Worm (Caenorhabditis elegans) whole organism, young adult: ENCODE data around the gene epn-1.

Source experiments
- B0035.1 ChIP-seq: sonication (generic microtip); optimal IDR thresholded peaks from 2 replicates; lab custom pipeline; 2016; ENCODE audit warnings: missing genetic modification characterization, mild to moderate bottlenecking, missing compliant biosample characterization, missing genotype, missing genetic modification reagents
- C17E4.6 ChIP-seq: fragments of 200-800 bp; sonication (Bioruptor generic); IDR thresholded peaks from 2 replicates; pipeline ENCODE4 v1.3.6; 2022; ENCODE audit warnings: missing genetic modification reagents, missing genetic modification characterization, missing compliant biosample characterization
- D2030.7 ChIP-seq: fragments of 200-800 bp; sonication (Bioruptor generic); IDR thresholded peaks from 2 replicates; pipeline ENCODE4 v1.3.6; 2022; ENCODE audit warnings: missing genetic modification reagents, missing genetic modification characterization, missing compliant biosample characterization
- F22D6.2 ChIP-seq: sonication (generic microtip); optimal IDR thresholded peaks from 2 replicates; lab custom pipeline; 2016; ENCODE audit warnings: mild to moderate bottlenecking, missing genetic modification characterization, missing compliant biosample characterization
- F33H1.4 ChIP-seq: fragments of 200-800 bp; sonication (Bioruptor generic); IDR thresholded peaks from 2 replicates; pipeline ENCODE4 v1.3.6; 2022; ENCODE audit warnings: missing genetic modification reagents, missing genetic modification characterization, missing compliant biosample characterization
- F37B4.10 ChIP-seq: fragments of 200-800 bp; sonication (Bioruptor generic); IDR thresholded peaks from 2 replicates; pipeline ENCODE4 v1.3.6; 2022; ENCODE audit warnings: missing genetic modification characterization, missing compliant biosample characterization
- F57A8.1 ChIP-seq: fragments of 200-800 bp; sonication (Bioruptor generic); optimal IDR thresholded peaks from 2 replicates; lab custom pipeline; 2018; ENCODE audit warnings: mild to moderate bottlenecking, missing genetic modification characterization, moderate library complexity, missing compliant biosample characterization
- F57C9.4 ChIP-seq: sonication (generic microtip); optimal IDR thresholded peaks from 2 replicates; lab custom pipeline; 2017; ENCODE audit warnings: mild to moderate bottlenecking, missing genetic modification characterization, missing compliant biosample characterization
- K12H6.12 ChIP-seq: fragments of 200-800 bp; sonication (Bioruptor generic); optimal IDR thresholded peaks from 2 replicates; lab custom pipeline; 2018; ENCODE audit warnings: mild to moderate bottlenecking, missing genetic modification characterization, missing compliant biosample characterization
- Y53G8AR.9 ChIP-seq: fragments of 200-800 bp; sonication (Bioruptor generic); conservative IDR thresholded peaks from 2 replicates; pipeline ENCODE4 v1.3.6; 2022; ENCODE audit warnings: missing genetic modification reagents, missing genetic modification characterization, missing compliant biosample characterization
- athp-1 ChIP-seq: sonication (generic microtip); optimal IDR thresholded peaks from 2 replicates; lab custom pipeline; 2017; ENCODE audit warnings: mild to moderate bottlenecking, missing genetic modification characterization, missing compliant biosample characterization
- attf-3 ChIP-seq: fragments of 200-800 bp; sonication (Bioruptor generic); conservative IDR thresholded peaks from 2 replicates; pipeline ENCODE4 v1.3.6; 2022; ENCODE audit warnings: missing genetic modification reagents, missing genetic modification characterization, missing compliant biosample characterization
- attf-5 ChIP-seq: fragments of 200-800 bp; sonication (Bioruptor generic); optimal IDR thresholded peaks from 2 replicates; lab custom pipeline; 2018; ENCODE audit warnings: mild to moderate bottlenecking, missing genetic modification characterization, missing compliant biosample characterization
- attf-6 ChIP-seq: fragments of 200-800 bp; sonication (Bioruptor generic); IDR thresholded peaks from 2 replicates; pipeline ENCODE4 v1.3.6; 2022; ENCODE audit warnings: missing genetic modification reagents, missing genetic modification characterization, missing compliant biosample characterization
- bed-1 ChIP-seq: fragments of 200-800 bp; sonication (Bioruptor generic); IDR thresholded peaks from 2 replicates; pipeline ENCODE4 v1.3.6; 2022; ENCODE audit warnings: missing genetic modification reagents, missing genetic modification characterization, missing compliant biosample characterization
- bed-2 ChIP-seq: fragments of 200-800 bp; sonication (Bioruptor generic); IDR thresholded peaks from 2 replicates; pipeline ENCODE4 v1.3.6; 2022; ENCODE audit warnings: missing genetic modification reagents, missing genetic modification characterization, missing compliant biosample characterization
- ccch-3 ChIP-seq: fragments of 200-800 bp; sonication (Bioruptor generic); optimal IDR thresholded peaks from 2 replicates; lab custom pipeline; 2018; ENCODE audit warnings: mild to moderate bottlenecking, missing genetic modification characterization, missing compliant biosample characterization
- cebp-1 ChIP-seq, 2 experiments: fragments of 200-800 bp in 1 of 2; sonication (Bioruptor generic) in 1 of 2; sonication (generic microtip) in 1 of 2; IDR thresholded peaks in 1 of 2; optimal IDR thresholded peaks in 1 of 2; 2 replicates each; pipeline versions ENCODE4 v1.3.6 to Lab custom; 2017 to 2022; ENCODE audit warnings: missing compliant biosample characterization in 2 of 2, missing genetic modification characterization in 2 of 2, mild to moderate bottlenecking in 1 of 2, missing genetic modification reagents in 1 of 2, moderate library complexity in 1 of 2
- ceh-40 ChIP-seq: fragments of 200-800 bp; sonication (Bioruptor generic); IDR thresholded peaks from 2 replicates; pipeline ENCODE4 v1.3.6; 2022; ENCODE audit warnings: missing genetic modification characterization, missing compliant biosample characterization
- ceh-58 ChIP-seq: fragments of 200-800 bp; sonication (Bioruptor generic); IDR thresholded peaks from 2 replicates; pipeline ENCODE4 v1.3.6; 2022; ENCODE audit warnings: missing genetic modification characterization, missing compliant biosample characterization
- ceh-79 ChIP-seq: sonication (generic microtip); optimal IDR thresholded peaks from 2 replicates; lab custom pipeline; 2017; ENCODE audit warnings: mild to moderate bottlenecking, missing genetic modification characterization, missing compliant biosample characterization
- dox-1 ChIP-seq: fragments of 200-800 bp; sonication (Bioruptor generic); IDR thresholded peaks from 2 replicates; pipeline ENCODE4 v1.3.6; 2022; ENCODE audit warnings: missing genetic modification reagents, missing genetic modification characterization, missing compliant biosample characterization
- dpl-1 ChIP-seq: fragments of 150-350 bp; optimal IDR thresholded peaks from 2 replicates; lab custom pipeline; 2014; ENCODE audit warnings: missing biosample characterization, missing genetic modification reagents, missing genetic modification characterization
- egrh-3 ChIP-seq: fragments of 200-800 bp; sonication (Bioruptor generic); IDR thresholded peaks from 2 replicates; pipeline ENCODE4 v1.3.6; 2022; ENCODE audit warnings: missing genetic modification reagents, missing genetic modification characterization, missing compliant biosample characterization
- ekl-4 ChIP-seq: fragments of 200-800 bp; sonication (Bioruptor generic); IDR thresholded peaks from 2 replicates; pipeline ENCODE4 v1.3.6; 2022; ENCODE audit warnings: missing genetic modification reagents, missing genetic modification characterization, missing compliant biosample characterization
- fkh-3 ChIP-seq: sonication (generic microtip); optimal IDR thresholded peaks from 2 replicates; lab custom pipeline; 2016; ENCODE audit warnings: mild to moderate bottlenecking, missing genetic modification characterization, missing compliant biosample characterization
- him-1 ChIP-seq: sonication (generic microtip); optimal IDR thresholded peaks from 2 replicates; lab custom pipeline; 2016; ENCODE audit warnings: missing genotype, missing genetic modification reagents, missing genetic modification characterization, missing compliant biosample characterization
- hlh-12 ChIP-seq: sonication (generic microtip); optimal IDR thresholded peaks from 2 replicates; lab custom pipeline; 2016; ENCODE audit warnings: missing genetic modification characterization, missing compliant biosample characterization
- hlh-26 ChIP-seq: fragments of 200-800 bp; sonication (Bioruptor generic); conservative IDR thresholded peaks from 2 replicates; pipeline ENCODE4 v1.3.6; 2022; ENCODE audit warnings: missing genetic modification reagents, missing genetic modification characterization, missing compliant biosample characterization
- lin-35 ChIP-seq, 3 experiments: fragments of 150-350 bp in 2 of 3; sonication (generic microtip) in 1 of 3; optimal IDR thresholded peaks; 2 replicates each; lab custom pipeline; 2014 to 2018; ENCODE audit warnings: missing biosample characterization in 3 of 3, missing genetic modification characterization in 3 of 3, missing genetic modification reagents in 3 of 3
- lin-54 ChIP-seq: fragments of 200-800 bp; sonication (Bioruptor generic); optimal IDR thresholded peaks from 2 replicates; lab custom pipeline; 2018; ENCODE audit warnings: mild to moderate bottlenecking, missing genetic modification characterization, missing compliant biosample characterization
- lir-1 ChIP-seq: fragments of 200-800 bp; sonication (Bioruptor generic); conservative IDR thresholded peaks from 2 replicates; pipeline ENCODE4 v1.3.6; 2022; ENCODE audit warnings: missing genetic modification reagents, missing genetic modification characterization, missing compliant biosample characterization
- lsy-27 ChIP-seq: sonication (generic microtip); optimal IDR thresholded peaks from 2 replicates; lab custom pipeline; 2017; ENCODE audit warnings: missing genetic modification characterization, mild to moderate bottlenecking, missing compliant biosample characterization, antibody characterized with exemption, missing genotype, borderline replicate concordance; ENCODE audit not compliant: insufficient read depth
- madf-10 ChIP-seq: sonication (generic microtip); optimal IDR thresholded peaks from 2 replicates; lab custom pipeline; 2016; ENCODE audit warnings: mild to moderate bottlenecking, missing genetic modification characterization, missing compliant biosample characterization
- madf-3 ChIP-seq: fragments of 200-800 bp; sonication (Bioruptor generic); IDR thresholded peaks from 2 replicates; pipeline ENCODE4 v1.3.6; 2022; ENCODE audit warnings: missing genetic modification reagents, missing genetic modification characterization, missing compliant biosample characterization
- madf-8 ChIP-seq: fragments of 200-800 bp; sonication (Bioruptor generic); conservative IDR thresholded peaks from 2 replicates; pipeline ENCODE4 v1.3.6; 2022; ENCODE audit warnings: missing genetic modification reagents, missing genetic modification characterization, missing compliant biosample characterization
- nfya-1 ChIP-seq: sonication (generic microtip); optimal IDR thresholded peaks from 2 replicates; lab custom pipeline; 2017; ENCODE audit warnings: antibody characterized with exemption, missing compliant biosample characterization, missing genetic modification characterization, borderline replicate concordance; ENCODE audit not compliant: insufficient read depth
- nfyb-1 ChIP-seq: fragments of 200-800 bp; sonication (Bioruptor generic); IDR thresholded peaks from 2 replicates; pipeline ENCODE4 v1.3.6; 2022; ENCODE audit warnings: missing genetic modification reagents, missing genetic modification characterization, missing compliant biosample characterization
- rec-8 ChIP-seq, 2 experiments: sonication (generic microtip); optimal IDR thresholded peaks; 2 replicates each; lab custom pipeline; 2016; ENCODE audit warnings: mild to moderate bottlenecking in 2 of 2, missing genetic modification characterization in 2 of 2, missing genetic modification reagents in 2 of 2, missing genotype in 2 of 2, missing biosample characterization in 1 of 2, missing compliant biosample characterization in 1 of 2, moderate library complexity in 1 of 2
- sdz-38 ChIP-seq: sonication (generic microtip); optimal IDR thresholded peaks from 2 replicates; lab custom pipeline; 2016; ENCODE audit warnings: missing genotype, missing genetic modification characterization, missing compliant biosample characterization
- sea-2 ChIP-seq: fragments of 200-800 bp; sonication (Bioruptor generic); IDR thresholded peaks from 2 replicates; pipeline ENCODE4 v1.3.6; 2022; ENCODE audit warnings: missing genetic modification characterization, missing compliant biosample characterization
- snpc-1.1 ChIP-seq: sonication (generic microtip); optimal IDR thresholded peaks from 2 replicates; lab custom pipeline; 2017; ENCODE audit warnings: missing genetic modification characterization, mild to moderate bottlenecking, missing compliant biosample characterization, antibody characterized with exemption, moderate library complexity, missing genotype, missing genetic modification reagents; ENCODE audit not compliant: insufficient read depth
- snpc-3.4 ChIP-seq: sonication (generic microtip); optimal IDR thresholded peaks from 2 replicates; lab custom pipeline; 2017; ENCODE audit warnings: missing genetic modification characterization, mild to moderate bottlenecking, missing compliant biosample characterization, antibody characterized with exemption, moderate library complexity, missing genotype, missing genetic modification reagents
- somi-1 ChIP-seq: fragments of 200-800 bp; sonication (Bioruptor generic); optimal IDR thresholded peaks from 2 replicates; lab custom pipeline; 2018; ENCODE audit warnings: mild to moderate bottlenecking, missing genetic modification characterization, missing compliant biosample characterization
- sptf-2 ChIP-seq: fragments of 200-800 bp; sonication (Bioruptor generic); optimal IDR thresholded peaks from 2 replicates; lab custom pipeline; 2018; ENCODE audit warnings: mild to moderate bottlenecking, missing genetic modification characterization, missing compliant biosample characterization
- tbp1 ChIP-seq: fragments of 200-800 bp; sonication (Bioruptor generic); optimal IDR thresholded peaks from 2 replicates; lab custom pipeline; 2018; ENCODE audit warnings: mild to moderate bottlenecking, missing genetic modification characterization, missing compliant biosample characterization
- zim-3 ChIP-seq: sonication (generic microtip); optimal IDR thresholded peaks from 2 replicates; lab custom pipeline; 2017; ENCODE audit warnings: mild to moderate bottlenecking, missing genetic modification characterization, moderate library complexity, missing compliant biosample characterization
- ztf-22 ChIP-seq: fragments of 200-800 bp; sonication (Bioruptor generic); optimal IDR thresholded peaks from 2 replicates; lab custom pipeline; 2018; ENCODE audit warnings: mild to moderate bottlenecking, missing genetic modification characterization, moderate library complexity, missing compliant biosample characterization

Gene epn-1

DNA sequence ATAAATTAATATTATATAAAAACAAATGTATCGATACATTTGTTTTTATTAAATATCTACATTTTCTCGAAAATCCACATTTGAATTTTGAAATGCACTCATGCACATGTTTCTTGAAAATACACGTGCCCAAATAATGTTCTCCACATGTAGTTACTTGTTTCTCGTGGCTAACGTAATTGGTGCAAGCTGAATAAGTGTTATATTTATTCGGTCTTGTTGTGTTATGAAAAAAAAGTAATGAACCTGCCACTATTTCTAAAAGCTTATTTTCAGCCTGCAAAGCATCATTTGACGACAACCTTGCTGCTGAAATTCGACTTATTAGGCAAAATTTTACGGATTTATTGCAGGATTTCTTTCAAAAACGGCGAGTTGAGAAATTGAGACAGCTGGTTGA, 4.9 kb downstream of the epn-1 start (continued):
- no peak for TF ChIP-seq ccch-3 (GFP tag; lab: Kevin White, UChicago)
- TF ChIP-seq cebp-1 (GFP tag; IDR thresholded peaks at IDR 0.05; lab: Robert Waterston, UW): no peak
- TF ChIP-seq cebp-1 (tag; optimal IDR thresholded peaks at IDR 0.05; lab: Kevin White, UChicago): peak; percentile 56
- no peak for TF ChIP-seq bed-1 (GFP tag; lab: Robert Waterston, UW)
- TF ChIP-seq F22D6.2 (tag; lab: Kevin White, UChicago): peak; percentile 13
- TF ChIP-seq ceh-58 (GFP tag; lab: Robert Waterston, UW): no peak
- no peak for TF ChIP-seq lsy-27 (tag; lab: Kevin White, UChicago)
- TF ChIP-seq lin-54 (GFP tag; lab: Kevin White, UChicago): no peak
- no peak for TF ChIP-seq sdz-38 (tag; lab: Kevin White, UChicago)
- no peak for TF ChIP-seq ekl-4
- no peak for TF ChIP-seq F57C9.4 (tag; lab: Kevin White, UChicago)
- TF ChIP-seq him-1 (tag; lab: Kevin White, UChicago): no peak
- peak; percentile 48 for TF ChIP-seq tbp1 (GFP tag; lab: Kevin White, UChicago)
- TF ChIP-seq hlh-12 (tag; lab: Kevin White, UChicago): no peak
- no peak for TF ChIP-seq K12H6.12 (tag; lab: Kevin White, UChicago)
- TF ChIP-seq zim-3 (tag; lab: Kevin White, UChicago): no peak
- TF ChIP-seq attf-3: no peak
- no peak for TF ChIP-seq madf-3 (GFP tag; lab: Robert Waterston, UW)
- no peak for TF ChIP-seq hlh-26 (GFP tag; lab: Robert Waterston, UW)
- no peak for TF ChIP-seq nfyb-1 (GFP tag; lab: Robert Waterston, UW)
- TF ChIP-seq snpc-1.1 (tag; lab: Kevin White, UChicago): no peak
- TF ChIP-seq nfya-1 (tag; lab: Kevin White, UChicago): no peak
- no peak for TF ChIP-seq fkh-3 (tag; lab: Kevin White, UChicago)
- TF ChIP-seq sptf-2 (GFP tag; lab: Kevin White, UChicago): no peak
- TF ChIP-seq madf-10 (tag; lab: Kevin White, UChicago): peak; percentile 13
- no peak for TF ChIP-seq madf-8 (GFP tag; lab: Robert Waterston, UW)
- TF ChIP-seq athp-1 (tag; lab: Kevin White, UChicago): no peak
- TF ChIP-seq sea-2 (GFP tag; lab: Robert Waterston, UW): no peak
- no peak for TF ChIP-seq F37B4.10 (GFP tag; lab: Robert Waterston, UW)
- peak; percentile 43; the same call in 1 of the 2 replicates for TF ChIP-seq dox-1 (GFP tag; lab: Robert Waterston, UW)
- TF ChIP-seq B0035.1 (tag; lab: Kevin White, UChicago): no peak
- TF ChIP-seq lir-1 (GFP tag; lab: Robert Waterston, UW): no peak
- TF ChIP-seq Y53G8AR.9 (GFP tag; lab: Robert Waterston, UW): no peak
- no peak for TF ChIP-seq snpc-3.4 (tag; lab: Kevin White, UChicago)
- no peak for TF ChIP-seq F57A8.1 (GFP tag; lab: Kevin White, UChicago)
- TF ChIP-seq ztf-22 (GFP tag; lab: Kevin White, UChicago): no peak
- no peak for TF ChIP-seq attf-5 (GFP tag; lab: Kevin White, UChicago)
- no peak for TF ChIP-seq ceh-40 (GFP tag; lab: Robert Waterston, UW)
- no peak for TF ChIP-seq F33H1.4
- TF ChIP-seq C17E4.6 (GFP tag; lab: Robert Waterston, UW): no peak
- TF ChIP-seq egrh-3 (GFP tag; lab: Robert Waterston, UW): no peak
- no peak for TF ChIP-seq ceh-79 (tag; lab: Kevin White, UChicago)
- TF ChIP-seq somi-1: peak; percentile 10
- no peak for TF ChIP-seq D2030.7 (GFP tag; lab: Robert Waterston, UW)
- TF ChIP-seq lin-35 (GFP tag; optimal IDR thresholded peaks at IDR 0.05; lab: Kevin White, UChicago): peak in 1 of 3 experiments; percentile 21
- TF ChIP-seq rec-8 (tag; optimal IDR thresholded peaks at IDR 0.05; lab: Kevin White, UChicago): no peak
- TF ChIP-seq attf-6 (GFP tag; lab: Robert Waterston, UW): no peak
- no peak for TF ChIP-seq bed-2 (GFP tag; lab: Robert Waterston, UW)
- TF ChIP-seq dpl-1: no peak
